Fruit fly (Drosophila melanogaster): Measurements from ENCODE around the gene elm.

DNA sequence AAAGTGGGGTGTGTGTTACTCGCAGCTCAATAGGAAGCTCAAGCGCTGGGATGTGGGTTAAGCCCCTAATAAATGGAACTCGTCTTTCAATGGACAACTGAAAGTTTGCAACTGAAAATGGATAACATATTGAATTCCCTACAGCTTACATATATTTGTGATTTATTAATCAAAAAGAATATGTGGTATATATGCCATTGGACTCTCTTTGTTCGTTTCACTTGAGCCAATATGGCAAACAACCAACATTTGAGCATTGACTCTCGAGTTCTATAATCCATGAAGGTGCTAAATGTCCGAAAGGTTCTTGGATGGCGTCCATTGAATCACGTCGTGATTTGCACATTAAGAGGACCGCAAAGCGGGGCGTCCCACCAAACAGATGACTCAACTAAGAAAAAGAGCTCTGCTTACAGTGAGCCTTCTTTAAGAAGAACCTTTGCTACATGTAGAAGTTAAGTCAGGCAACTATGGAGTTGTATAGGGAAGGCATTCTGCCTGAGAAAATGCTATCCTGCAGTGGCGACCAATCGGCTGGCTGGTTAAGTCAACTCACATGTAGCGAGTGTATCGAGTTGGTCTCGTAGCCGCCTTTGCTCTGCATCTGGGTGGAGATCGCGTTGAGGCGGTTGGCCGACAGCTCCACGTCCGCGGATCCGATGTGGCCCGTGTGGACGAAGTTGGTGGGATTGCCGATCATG lies 36.6 kb downstream of the elm start:
- TF ChIP-seq Mnt (GFP tag; optimal IDR thresholded peaks at IDR 0.05) (no peak), CG14711 (tag; optimal IDR thresholded peaks at IDR 0.05) (no peak), kay (GFP tag; ENCODE audit: borderline replicate concordance) (no peak), cnc (optimal IDR thresholded peaks at IDR 0.05) (no peak), tj (GFP tag; optimal IDR thresholded peaks at IDR 0.05) (no peak), CG12768 (GFP tag; optimal IDR thresholded peaks at IDR 0.05) (no peak), toe (GFP tag; optimal IDR thresholded peaks at IDR 0.05) (no peak), Clk (GFP tag; optimal IDR thresholded peaks at IDR 0.05) (no peak), Crg-1 (GFP tag; optimal IDR thresholded peaks at IDR 0.05) (no peak), CG1620 (GFP tag; optimal IDR thresholded peaks at IDR 0.05) (no peak), Hr96 (GFP tag; optimal IDR thresholded peaks at IDR 0.05) (no peak), CG7045 (GFP tag; optimal IDR thresholded peaks at IDR 0.05) (no peak), bab1 (GFP tag; optimal IDR thresholded peaks at IDR 0.05) (no peak), cic (GFP tag; optimal IDR thresholded peaks at IDR 0.05) (no peak)

All from whole organism, adult.